Worm (Caenorhabditis elegans) whole organism, young adult: ENCODE measurements around the gene ssup-72.

Source experiments
- B0261.1 ChIP-seq: sonication (generic microtip); optimal IDR thresholded peaks from 2 replicates; lab custom pipeline; 2016; ENCODE audit warnings: mild to moderate bottlenecking, missing genetic modification characterization, moderate library complexity, missing compliant biosample characterization
- B0336.3 ChIP-seq: fragments of 200-800 bp; sonication (Bioruptor generic); IDR thresholded peaks from 2 replicates; pipeline ENCODE4 v1.3.6; 2022; ENCODE audit warnings: missing genetic modification characterization, missing compliant biosample characterization
- D2030.7 ChIP-seq: fragments of 200-800 bp; sonication (Bioruptor generic); IDR thresholded peaks from 2 replicates; pipeline ENCODE4 v1.3.6; 2022; ENCODE audit warnings: missing genetic modification reagents, missing genetic modification characterization, missing compliant biosample characterization
- F39B2.1 ChIP-seq: fragments of 200-800 bp; sonication (Bioruptor generic); IDR thresholded peaks from 2 replicates; pipeline ENCODE4 v1.3.6; 2022; ENCODE audit warnings: missing genetic modification reagents, missing genetic modification characterization, missing compliant biosample characterization
- F52B5.7 ChIP-seq: sonication (generic microtip); optimal IDR thresholded peaks from 2 replicates; lab custom pipeline; 2016; ENCODE audit warnings: mild to moderate bottlenecking, missing genetic modification characterization, missing compliant biosample characterization
- Y56A3A.18 ChIP-seq: fragments of 200-800 bp; sonication (Bioruptor generic); IDR thresholded peaks from 2 replicates; pipeline ENCODE4 v1.3.6; 2022; ENCODE audit warnings: missing genetic modification reagents, missing genetic modification characterization, missing compliant biosample characterization
- Y95B8A.8 ChIP-seq: fragments of 200-800 bp; sonication (Bioruptor generic); IDR thresholded peaks from 2 replicates; pipeline ENCODE4 v1.3.6; 2022; ENCODE audit warnings: missing genetic modification reagents, missing genetic modification characterization, missing compliant biosample characterization
- ZK185.1 ChIP-seq: sonication (generic microtip); optimal IDR thresholded peaks from 2 replicates; lab custom pipeline; 2016; ENCODE audit warnings: mild to moderate bottlenecking, missing genetic modification characterization, missing compliant biosample characterization; ENCODE audit not compliant: poor library complexity, severe bottlenecking
- aptf-3 ChIP-seq: fragments of 200-800 bp; sonication (Bioruptor generic); IDR thresholded peaks from 2 replicates; pipeline ENCODE4 v1.3.6; 2022; ENCODE audit warnings: missing genetic modification characterization, missing compliant biosample characterization
- atf-7 ChIP-seq: sonication (generic microtip); optimal IDR thresholded peaks from 2 replicates; lab custom pipeline; 2017; ENCODE audit warnings: mild to moderate bottlenecking, missing genetic modification characterization, missing compliant biosample characterization
- bed-1 ChIP-seq: fragments of 200-800 bp; sonication (Bioruptor generic); IDR thresholded peaks from 2 replicates; pipeline ENCODE4 v1.3.6; 2022; ENCODE audit warnings: missing genetic modification reagents, missing genetic modification characterization, missing compliant biosample characterization
- cebp-1 ChIP-seq, 2 experiments: fragments of 200-800 bp in 1 of 2; sonication (Bioruptor generic) in 1 of 2; sonication (generic microtip) in 1 of 2; IDR thresholded peaks in 1 of 2; optimal IDR thresholded peaks in 1 of 2; 2 replicates each; pipeline versions ENCODE4 v1.3.6 to Lab custom; 2017 to 2022; ENCODE audit warnings: missing compliant biosample characterization in 2 of 2, missing genetic modification characterization in 2 of 2, mild to moderate bottlenecking in 1 of 2, missing genetic modification reagents in 1 of 2, moderate library complexity in 1 of 2
- dpff-1 ChIP-seq: sonication (generic microtip); optimal IDR thresholded peaks from 2 replicates; lab custom pipeline; 2017; ENCODE audit warnings: mild to moderate bottlenecking, missing genetic modification characterization, missing compliant biosample characterization
- efl-1 ChIP-seq: fragments of 150-350 bp; optimal IDR thresholded peaks from 2 replicates; lab custom pipeline; 2014; ENCODE audit warnings: missing biosample characterization, missing genetic modification reagents, missing genetic modification characterization
- fkh-3 ChIP-seq: sonication (generic microtip); optimal IDR thresholded peaks from 2 replicates; lab custom pipeline; 2016; ENCODE audit warnings: mild to moderate bottlenecking, missing genetic modification characterization, missing compliant biosample characterization
- hmg-1.2 ChIP-seq: fragments of 200-800 bp; sonication (Bioruptor generic); IDR thresholded peaks from 2 replicates; pipeline ENCODE4 v1.3.6; 2022; ENCODE audit warnings: missing genetic modification reagents, missing genetic modification characterization, missing compliant biosample characterization
- hrde-1 ChIP-seq: sonication (generic microtip); optimal IDR thresholded peaks from 2 replicates; lab custom pipeline; 2016; ENCODE audit warnings: missing genetic modification characterization, mild to moderate bottlenecking, missing compliant biosample characterization, moderate library complexity, missing genotype, missing genetic modification reagents, borderline replicate concordance
- lin-26 ChIP-seq: fragments of 200-800 bp; sonication (Bioruptor generic); IDR thresholded peaks from 2 replicates; pipeline ENCODE4 v1.3.6; 2022; ENCODE audit warnings: missing genetic modification reagents, missing genetic modification characterization, missing compliant biosample characterization
- madf-10 ChIP-seq: sonication (generic microtip); optimal IDR thresholded peaks from 2 replicates; lab custom pipeline; 2016; ENCODE audit warnings: mild to moderate bottlenecking, missing genetic modification characterization, missing compliant biosample characterization
- madf-3 ChIP-seq: fragments of 200-800 bp; sonication (Bioruptor generic); IDR thresholded peaks from 2 replicates; pipeline ENCODE4 v1.3.6; 2022; ENCODE audit warnings: missing genetic modification reagents, missing genetic modification characterization, missing compliant biosample characterization
- nfyb-1 ChIP-seq: fragments of 200-800 bp; sonication (Bioruptor generic); IDR thresholded peaks from 2 replicates; pipeline ENCODE4 v1.3.6; 2022; ENCODE audit warnings: missing genetic modification reagents, missing genetic modification characterization, missing compliant biosample characterization
- nhr-80 ChIP-seq: sonication (generic microtip); optimal IDR thresholded peaks from 2 replicates; lab custom pipeline; 2016; ENCODE audit warnings: missing genetic modification characterization, missing compliant biosample characterization
- rpc-1 ChIP-seq, 2 experiments: fragments of 150-350 bp in 1 of 2; sonication (generic microtip) in 1 of 2; optimal IDR thresholded peaks; 2 replicates each; lab custom pipeline; 2014 to 2018; ENCODE audit warnings: missing biosample characterization in 1 of 2, missing genetic modification characterization in 1 of 2, missing genetic modification reagents in 1 of 2, missing genotype in 1 of 2
- snpc-1.1 ChIP-seq: sonication (generic microtip); optimal IDR thresholded peaks from 2 replicates; lab custom pipeline; 2017; ENCODE audit warnings: missing genetic modification characterization, mild to moderate bottlenecking, missing compliant biosample characterization, antibody characterized with exemption, moderate library complexity, missing genotype, missing genetic modification reagents; ENCODE audit not compliant: insufficient read depth
- snpc-3.4 ChIP-seq: sonication (generic microtip); optimal IDR thresholded peaks from 2 replicates; lab custom pipeline; 2017; ENCODE audit warnings: missing genetic modification characterization, mild to moderate bottlenecking, missing compliant biosample characterization, antibody characterized with exemption, moderate library complexity, missing genotype, missing genetic modification reagents
- tbp1 ChIP-seq: fragments of 200-800 bp; sonication (Bioruptor generic); optimal IDR thresholded peaks from 2 replicates; lab custom pipeline; 2018; ENCODE audit warnings: mild to moderate bottlenecking, missing genetic modification characterization, missing compliant biosample characterization
- tbx-9 ChIP-seq: sonication (generic microtip); optimal IDR thresholded peaks from 2 replicates; lab custom pipeline; 2016; ENCODE audit warnings: borderline replicate concordance, missing genetic modification characterization, inconsistent platforms, missing compliant biosample characterization
- unc-62 ChIP-seq: fragments of 150-350 bp; optimal IDR thresholded peaks from 2 replicates; lab custom pipeline; 2014; ENCODE audit warnings: missing biosample characterization, missing genetic modification reagents, missing genetic modification characterization
- xnd-1 ChIP-seq: sonication (generic microtip); optimal IDR thresholded peaks from 2 replicates; lab custom pipeline; 2016; ENCODE audit warnings: missing genotype, missing genetic modification reagents, missing genetic modification characterization, missing compliant biosample characterization
- zfh-2 ChIP-seq: fragments of 200-800 bp; sonication (Bioruptor generic); conservative IDR thresholded peaks from 2 replicates; pipeline ENCODE4 v1.3.6; 2022; ENCODE audit warnings: missing genetic modification reagents, missing genetic modification characterization, missing compliant biosample characterization
- ztf-25 ChIP-seq: fragments of 200-800 bp; sonication (Bioruptor generic); IDR thresholded peaks from 2 replicates; pipeline ENCODE4 v1.3.6; 2022; ENCODE audit warnings: missing genetic modification reagents, missing genetic modification characterization, missing compliant biosample characterization

Gene ssup-72

ce11 chrII:6782738-6783163 lies 6.4 kb downstream of the ssup-72 start (continued):
- no peak for TF ChIP-seq unc-62

- TF ChIP-seq fkh-3 (tag; lab: Kevin White, UChicago) (no peak), cebp-1 (GFP tag; IDR thresholded peaks at IDR 0.05; lab: Robert Waterston, UW) (peak; percentile 56; the same call in 1 of the 2 replicates), cebp-1 (tag; optimal IDR thresholded peaks at IDR 0.05; lab: Kevin White, UChicago) (peak; percentile 86)
Measured at ce11 chrII:6783377-6783829, 7.0 kb downstream of the ssup-72 start, which contains the start of gene gldi-2. Gene gldi-2, plus strand, starts transcription at chrII:6783427.

ce11 chrII:6788672-6789298 lies 12.4 kb downstream of the ssup-72 start, which contains the start of gene T13C2.3:
Gene T13C2.3, plus strand, starts transcription at chrII:6789248.
- no peak for TF ChIP-seq efl-1 (GFP tag; lab: Kevin White, UChicago)
- TF ChIP-seq hmg-1.2 (GFP tag; lab: Robert Waterston, UW): peak; percentile 34

- TF ChIP-seq snpc-1.1 (tag; lab: Kevin White, UChicago) (no peak), nfyb-1 (GFP tag; lab: Robert Waterston, UW) (no peak)
Measured at ce11 chrII:6791891-6792290, 15.5 kb downstream of the ssup-72 start, which contains the start of gene T13C2.2. Gene T13C2.2, plus strand, starts transcription at chrII:6792191.

DNA sequence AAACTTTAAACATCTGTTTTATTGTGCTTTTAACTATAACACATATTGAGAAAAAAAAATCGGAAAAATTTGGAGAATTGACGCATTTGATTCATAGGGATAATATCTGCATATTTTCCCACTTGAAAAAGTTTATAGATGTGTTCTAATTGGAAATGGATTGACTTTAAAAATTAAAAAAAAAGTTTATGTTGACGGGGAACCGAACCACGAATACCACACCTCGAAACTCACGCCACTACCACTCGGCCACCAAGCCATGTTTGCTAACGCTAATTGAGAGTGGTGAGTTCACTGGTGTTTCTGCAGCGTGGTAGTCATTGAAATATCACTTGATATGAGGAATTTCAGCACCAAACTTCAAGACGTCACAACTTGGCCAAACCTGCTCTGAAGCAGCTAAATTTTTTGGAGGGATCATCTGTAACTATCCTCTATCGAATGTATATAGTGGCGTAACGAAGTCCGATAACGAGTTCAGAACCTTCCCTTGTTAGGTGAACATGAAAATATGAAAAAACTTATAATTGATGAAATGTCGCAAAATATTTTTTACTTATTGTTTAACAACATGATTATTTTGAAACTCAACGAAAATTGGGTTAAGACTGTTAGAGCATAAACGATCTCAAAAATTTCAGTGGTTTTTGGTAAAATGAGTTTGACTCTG lies 21.5 kb downstream of the ssup-72 start:
- peak; percentile 25; the same call in 1 of the 2 replicates for TF ChIP-seq hmg-1.2 (GFP tag; lab: Robert Waterston, UW)
- peak; percentile 73; the same call in 1 of the 2 replicates for TF ChIP-seq lin-26 (GFP tag; lab: Robert Waterston, UW)
- peak; percentile 22 for TF ChIP-seq rpc-1 (optimal IDR thresholded peaks at IDR 0.05; lab: Kevin White, UChicago)
- TF ChIP-seq rpc-1 (tag; optimal IDR thresholded peaks at IDR 0.05; lab: Kevin White, UChicago): peak; percentile 55
- TF ChIP-seq B0261.1: peak; percentile 60
- TF ChIP-seq tbp1 (GFP tag; lab: Kevin White, UChicago): peak; percentile 81
- TF ChIP-seq, all 124 proteins: peak for 5; not testable (repeated sequence) for 119

DNA sequence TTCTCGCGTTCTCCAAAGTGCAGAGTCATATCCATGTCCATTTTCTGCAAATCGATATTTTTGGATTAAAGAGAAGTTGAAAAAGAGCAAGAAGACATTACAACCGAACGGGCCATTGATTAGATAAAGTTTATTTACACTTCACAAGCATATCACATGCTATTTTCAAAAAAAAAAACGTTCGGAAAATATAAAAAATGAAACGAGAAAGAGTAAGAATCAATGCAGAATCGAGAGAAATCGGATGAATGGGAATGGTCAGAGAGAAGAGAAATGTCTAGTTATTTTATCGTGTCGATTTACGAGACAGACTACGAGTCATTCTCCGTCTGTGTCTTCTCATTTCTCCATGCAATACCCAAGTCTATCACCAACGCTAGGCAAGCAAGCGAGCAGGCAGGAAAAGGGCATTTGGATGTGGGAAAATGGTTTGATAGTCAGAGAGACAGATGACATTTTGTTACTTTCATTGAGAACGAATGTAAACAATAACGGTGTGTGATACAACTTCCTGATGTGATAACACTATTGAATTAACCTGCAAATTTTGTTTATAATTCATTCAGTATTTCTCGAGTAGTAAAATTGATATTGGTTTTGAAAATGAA lies 23.8 kb downstream of the ssup-72 start, which contains the start of gene F31E8.4:
TSS of gene F31E8.4 (minus strand) at position 51 of the 608 bp plus-strand sequence.
- TF ChIP-seq nhr-80 (tag; lab: Kevin White, UChicago) (peak; percentile 83), hmg-1.2 (GFP tag; lab: Robert Waterston, UW) (peak; percentile 46; the same call in 1 of the 2 replicates), zfh-2 (GFP tag; lab: Robert Waterston, UW) (no peak)

DNA sequence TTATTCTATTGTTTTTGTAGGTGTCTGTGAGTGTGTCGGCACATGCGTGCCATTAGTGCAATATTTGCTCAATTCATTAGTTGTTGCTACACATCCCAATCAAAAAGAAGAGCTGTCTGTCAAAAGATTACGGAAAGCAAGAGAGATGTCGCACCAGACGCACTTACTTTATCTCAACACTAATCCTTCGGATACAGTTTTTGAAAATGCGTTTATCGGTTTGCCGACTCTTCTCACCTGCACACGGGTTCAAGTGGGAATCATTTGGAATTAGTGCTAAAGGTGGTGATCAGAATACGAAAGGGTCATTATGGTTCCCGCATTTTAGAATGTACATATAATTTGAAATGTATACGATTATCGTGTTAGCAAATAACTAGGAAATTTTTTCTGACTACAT lies 24.9 kb downstream of the ssup-72 start:
- TF ChIP-seq xnd-1 (tag; lab: Kevin White, UChicago) (no peak), Y95B8A.8 (GFP tag; lab: Robert Waterston, UW) (no peak), B0336.3 (GFP tag; lab: Robert Waterston, UW) (no peak), nfyb-1 (GFP tag; lab: Robert Waterston, UW) (no peak), madf-10 (tag; lab: Kevin White, UChicago) (no peak), atf-7 (no peak), madf-3 (GFP tag; lab: Robert Waterston, UW) (no peak), ZK185.1 (tag; lab: Kevin White, UChicago) (no peak), F52B5.7 (tag; lab: Kevin White, UChicago) (no peak), dpff-1 (tag; lab: Kevin White, UChicago) (no peak), ztf-25 (GFP tag; lab: Robert Waterston, UW) (no peak), F39B2.1 (GFP tag; lab: Robert Waterston, UW) (no peak), aptf-3 (no peak), Y56A3A.18 (no peak), bed-1 (no peak), tbx-9 (tag; lab: Kevin White, UChicago) (no peak), snpc-3.4 (no peak), hrde-1 (tag; lab: Kevin White, UChicago) (no peak), D2030.7 (GFP tag; lab: Robert Waterston, UW) (no peak)
